Worm (Caenorhabditis elegans): ENCODE results near the gene sre-11.

- TF ChIP-seq lin-13 (tag; optimal IDR thresholded peaks at IDR 0.05) (no peak), snpc-4 (tag; optimal IDR thresholded peaks at IDR 0.05) (no peak), unc-62 (GFP tag; optimal IDR thresholded peaks at IDR 0.05) (no peak), mep-1 (tag; optimal IDR thresholded peaks at IDR 0.05) (no peak), nhr-12 (tag; optimal IDR thresholded peaks at IDR 0.05) (no peak), ham-2 (GFP tag; optimal IDR thresholded peaks at IDR 0.05) (no peak), drap-1 (GFP tag; optimal IDR thresholded peaks at IDR 0.05) (no peak), cnd-1 (tag; optimal IDR thresholded peaks at IDR 0.05) (no peak), nhr-28 (tag; optimal IDR thresholded peaks at IDR 0.05) (no peak), M03D4.4 (tag; optimal IDR thresholded peaks at IDR 0.05) (no peak), hlh-1 (tag; optimal IDR thresholded peaks at IDR 0.05) (no peak), ztf-11 (tag; optimal IDR thresholded peaks at IDR 0.05) (no peak), unc-39 (tag; optimal IDR thresholded peaks at IDR 0.05) (no peak), pha-4 (tag; optimal IDR thresholded peaks at IDR 0.05) (no peak)
Observed at ce11 chrV:7645454-7645853, 38.3 kb downstream of the sre-11 start, which contains the start of gene str-47.

Data from whole organism, mixed stage, embryonic.